Worm (Caenorhabditis elegans) whole organism, L4 larva: ENCODE results near the gene Y71H2B.8.

ENCODE experiments used
- F10B5.3 ChIP-seq: sonication (generic microtip); optimal IDR thresholded peaks from 2 replicates; lab custom pipeline; 2016; ENCODE audit warnings: mild to moderate bottlenecking, missing genetic modification characterization, missing compliant biosample characterization
- F37D6.2 ChIP-seq: sonication (generic microtip); optimal IDR thresholded peaks from 2 replicates; lab custom pipeline; 2016; ENCODE audit warnings: mild to moderate bottlenecking, missing genetic modification characterization, missing compliant biosample characterization
- F44E2.7 ChIP-seq: fragments of 200-800 bp; sonication (Bioruptor generic); IDR thresholded peaks from 2 replicates; pipeline ENCODE4 v2.1.2; 2022; ENCODE audit warnings: missing genetic modification characterization, missing compliant biosample characterization
- F49E8.2 ChIP-seq: sonication (generic microtip); optimal IDR thresholded peaks from 2 replicates; lab custom pipeline; 2016; ENCODE audit warnings: missing compliant biosample characterization, mild to moderate bottlenecking, missing genetic modification characterization, borderline replicate concordance
- Y105C5A.15 ChIP-seq: fragments of 200-800 bp; sonication (Bioruptor generic); IDR thresholded peaks from 2 replicates; pipeline ENCODE4 v1.3.6; 2022; ENCODE audit warnings: missing genetic modification characterization, missing compliant biosample characterization
- aha-1 ChIP-seq: fragments of 150-350 bp; peaks from one replicate; lab custom pipeline; 2014; ENCODE audit warnings: missing biosample characterization, missing genetic modification characterization
- arid-1 ChIP-seq: fragments of 200-800 bp; sonication (Bioruptor generic); conservative IDR thresholded peaks from 2 replicates; pipeline ENCODE4 v1.3.6; 2022; ENCODE audit warnings: missing genetic modification reagents, missing genetic modification characterization, missing compliant biosample characterization
- ceh-20 ChIP-seq: fragments of 200-800 bp; sonication (Bioruptor generic); IDR thresholded peaks from 2 replicates; pipeline ENCODE4 v1.3.6; 2022; ENCODE audit warnings: missing genetic modification reagents, missing genetic modification characterization, missing compliant biosample characterization
- ceh-44 ChIP-seq: fragments of 200-800 bp; sonication (Bioruptor generic); IDR thresholded peaks from 2 replicates; pipeline ENCODE4 v1.3.6; 2022; ENCODE audit warnings: missing genetic modification reagents, missing genetic modification characterization, missing compliant biosample characterization
- daf-16 ChIP-seq, 3 experiments: sonication (generic microtip); optimal IDR thresholded peaks; 2 replicates each; lab custom pipeline; 2016 to 2017; ENCODE audit warnings: missing genetic modification characterization in 3 of 3, missing genetic modification reagents in 3 of 3, mild to moderate bottlenecking in 2 of 3, missing compliant biosample characterization in 2 of 3, missing biosample characterization in 1 of 3, moderate library complexity in 1 of 3
- daf-19 ChIP-seq: fragments of 200-800 bp; sonication (Bioruptor generic); conservative IDR thresholded peaks from 2 replicates; pipeline ENCODE4 v1.3.6; 2022; ENCODE audit warnings: missing genetic modification characterization, missing compliant biosample characterization
- egl-27 ChIP-seq: sonication (generic microtip); optimal IDR thresholded peaks from 3 replicates; lab custom pipeline; 2017; ENCODE audit warnings: missing biosample characterization, missing genetic modification reagents, missing genetic modification characterization
- fkh-10 ChIP-seq: fragments of 150-350 bp; optimal IDR thresholded peaks from 2 replicates; lab custom pipeline; 2014; ENCODE audit warnings: missing biosample characterization, missing genetic modification reagents, missing genetic modification characterization
- hif-1 ChIP-seq, 2 experiments: sonication (generic microtip); optimal IDR thresholded peaks; 2 replicates each; lab custom pipeline; 2016 to 2017; ENCODE audit warnings: missing compliant biosample characterization in 2 of 2, missing genetic modification characterization in 2 of 2, missing genetic modification reagents in 2 of 2, missing genotype in 2 of 2, mild to moderate bottlenecking in 1 of 2
- hlh-11 ChIP-seq: fragments of 200-800 bp; sonication (Bioruptor generic); optimal IDR thresholded peaks from 2 replicates; lab custom pipeline; 2018; ENCODE audit warnings: mild to moderate bottlenecking, missing genetic modification characterization, missing compliant biosample characterization
- hlh-30 ChIP-seq: sonication (generic microtip); optimal IDR thresholded peaks from 2 replicates; lab custom pipeline; 2017; ENCODE audit warnings: antibody characterized with exemption, mild to moderate bottlenecking, missing genetic modification characterization, missing compliant biosample characterization; ENCODE audit not compliant: insufficient read depth
- hmg-1.1 ChIP-seq: fragments of 200-800 bp; sonication (Bioruptor generic); IDR thresholded peaks from 2 replicates; pipeline ENCODE4 v1.3.6; 2022; ENCODE audit warnings: missing genetic modification reagents, missing genetic modification characterization, missing compliant biosample characterization
- jun-1 ChIP-seq: fragments of 150-350 bp; optimal IDR thresholded peaks from 2 replicates; lab custom pipeline; 2014; ENCODE audit warnings: missing biosample characterization, missing genetic modification reagents, missing genetic modification characterization
- lin-38 ChIP-seq: fragments of 200-800 bp; sonication (Bioruptor generic); IDR thresholded peaks from 2 replicates; pipeline ENCODE4 v1.3.6; 2022; ENCODE audit warnings: missing genetic modification reagents, missing genetic modification characterization, missing compliant biosample characterization
- lir-3 ChIP-seq: sonication (generic microtip); optimal IDR thresholded peaks from 2 replicates; lab custom pipeline; 2016; ENCODE audit warnings: mild to moderate bottlenecking, missing genetic modification characterization, missing compliant biosample characterization
- lsy-2 ChIP-seq, 2 experiments: fragments of 150-350 bp in 1 of 2; sonication (generic microtip) in 1 of 2; optimal IDR thresholded peaks; 2 replicates each; lab custom pipeline; 2014 to 2017; ENCODE audit warnings: missing biosample characterization in 2 of 2, missing genetic modification characterization in 2 of 2
- mdl-1 ChIP-seq, 2 experiments: fragments of 150-350 bp in 1 of 2; sonication (generic microtip) in 1 of 2; optimal IDR thresholded peaks; 2 replicates each; lab custom pipeline; 2014 to 2017; ENCODE audit warnings: missing biosample characterization in 2 of 2, missing genetic modification characterization in 2 of 2
- mdt-29 ChIP-seq: fragments of 200-800 bp; sonication (Bioruptor generic); IDR thresholded peaks from 2 replicates; pipeline ENCODE4 v1.3.6; 2022; ENCODE audit warnings: missing genetic modification reagents, missing genetic modification characterization, missing compliant biosample characterization
- mep-1 ChIP-seq: fragments of 150-350 bp; sonication (generic microtip); optimal IDR thresholded peaks from 3 replicates; lab custom pipeline; 2014; ENCODE audit warnings: missing biosample characterization, missing genetic modification characterization
- mes-2 ChIP-seq: sonication (generic microtip); optimal IDR thresholded peaks from 2 replicates; lab custom pipeline; 2016; ENCODE audit warnings: missing genotype, mild to moderate bottlenecking, missing genetic modification characterization, missing compliant biosample characterization; ENCODE audit not compliant: poor library complexity, severe bottlenecking
- mxl-2 ChIP-seq: fragments of 200-800 bp; sonication (Bioruptor generic); conservative IDR thresholded peaks from 2 replicates; pipeline ENCODE4 v1.3.6; 2022; ENCODE audit warnings: missing genetic modification reagents, missing genetic modification characterization, missing compliant biosample characterization
- nhr-41 ChIP-seq: fragments of 200-800 bp; sonication (Bioruptor generic); IDR thresholded peaks from 2 replicates; pipeline ENCODE4 v1.3.6; 2022; ENCODE audit warnings: missing genetic modification reagents, missing genetic modification characterization, missing compliant biosample characterization
- nhr-76 ChIP-seq: fragments of 150-350 bp; optimal IDR thresholded peaks from 2 replicates; lab custom pipeline; 2014; ENCODE audit warnings: missing biosample characterization, missing genetic modification characterization
- rbr-2 ChIP-seq: sonication (generic microtip); optimal IDR thresholded peaks from 2 replicates; lab custom pipeline; 2016; ENCODE audit warnings: missing genotype, missing genetic modification characterization, missing compliant biosample characterization
- saeg-2 ChIP-seq: fragments of 200-800 bp; sonication (Bioruptor generic); IDR thresholded peaks from 2 replicates; pipeline ENCODE4 v1.3.6; 2022; ENCODE audit warnings: missing genetic modification reagents, missing genetic modification characterization, missing compliant biosample characterization
- set-16 ChIP-seq: fragments of 200-800 bp; sonication (Bioruptor generic); IDR thresholded peaks from 2 replicates; pipeline ENCODE4 v1.3.6; 2022; ENCODE audit warnings: missing genetic modification reagents, missing genetic modification characterization, missing compliant biosample characterization
- snpc-1.2 ChIP-seq: fragments of 200-800 bp; sonication (Bioruptor generic); IDR thresholded peaks from 2 replicates; pipeline ENCODE4 v1.3.6; 2022; ENCODE audit warnings: missing genetic modification reagents, missing genetic modification characterization, missing compliant biosample characterization
- spr-3 ChIP-seq: fragments of 200-800 bp; sonication (Bioruptor generic); optimal IDR thresholded peaks from 2 replicates; lab custom pipeline; 2018; ENCODE audit warnings: mild to moderate bottlenecking, missing genetic modification characterization, missing compliant biosample characterization
- tra-1 ChIP-seq: fragments of 200-800 bp; sonication (Bioruptor generic); IDR thresholded peaks from 2 replicates; pipeline ENCODE4 v1.3.6; 2022; ENCODE audit warnings: missing genetic modification reagents, missing genetic modification characterization, missing compliant biosample characterization
- unc-130 ChIP-seq: sonication (generic microtip); optimal IDR thresholded peaks from 2 replicates; lab custom pipeline; 2016; ENCODE audit warnings: missing genetic modification reagents, missing genetic modification characterization, missing compliant biosample characterization
- unc-62 ChIP-seq, 3 experiments: fragments of 150-350 bp in 1 of 3; sonication (generic microtip); optimal IDR thresholded peaks in 2 of 3; peaks in 1 of 3; 1 replicate in 1 of 3; 2 replicates in 2 of 3; lab custom pipeline; 2014 to 2017; ENCODE audit warnings: missing biosample characterization in 3 of 3, missing genetic modification characterization in 3 of 3, missing genetic modification reagents in 3 of 3, missing genotype in 1 of 3
- ztf-7 ChIP-seq: fragments of 150-350 bp; optimal IDR thresholded peaks from 2 replicates; lab custom pipeline; 2014; ENCODE audit warnings: missing biosample characterization, missing genetic modification characterization

Y71H2B.8 gene

ce11 chrIII:2578993-2579392, at the start of gene Y71H2B.8:
Gene Y71H2B.8 (plus strand): TSS chrIII:2579293.
- no peak for TF ChIP-seq F44E2.7
- no peak for TF ChIP-seq F10B5.3 (tag; lab: Kevin White, UChicago)
- TF ChIP-seq Y105C5A.15 (GFP tag; lab: Robert Waterston, UW): no peak

ce11 chrIII:2530313-2530712, 48.8 kb upstream of the Y71H2B.8 start, which contains the start of gene cone-1:
Gene cone-1 (plus strand): TSS chrIII:2530613.
- TF ChIP-seq daf-16 (GFP tag; optimal IDR thresholded peaks at IDR 0.05; lab: Kevin White, UChicago): no peak
- TF ChIP-seq daf-16 (tag; optimal IDR thresholded peaks at IDR 0.05; lab: Kevin White, UChicago): no peak
- TF ChIP-seq aha-1 (tag; lab: Kevin White, UChicago): peak; percentile 27

- peak; percentile 65 for TF ChIP-seq rbr-2
- peak; percentile 44; the same call in 1 of the 2 replicates for TF ChIP-seq set-16
- TF ChIP-seq hmg-1.1: peak; percentile 31; the same call in 1 of the 2 replicates
- TF ChIP-seq hlh-30 (tag; lab: Kevin White, UChicago): peak; percentile 88
- peak in 1 of 2 experiments; percentile 45 for TF ChIP-seq mdl-1 (tag; optimal IDR thresholded peaks at IDR 0.05; lab: Kevin White, UChicago)
- TF ChIP-seq mep-1 (tag; lab: Kevin White, UChicago): peak; percentile 44
- TF ChIP-seq hif-1 (tag; optimal IDR thresholded peaks at IDR 0.05; lab: Kevin White, UChicago): peak in 1 of 2 experiments; percentile 14
- TF ChIP-seq spr-3 (GFP tag; lab: Kevin White, UChicago): no peak
- TF ChIP-seq nhr-41 (GFP tag; lab: Robert Waterston, UW): no peak
- no peak for TF ChIP-seq mxl-2 (GFP tag; lab: Robert Waterston, UW)
- TF ChIP-seq nhr-76 (tag; lab: Kevin White, UChicago): no peak
- TF ChIP-seq F37D6.2 (tag; lab: Kevin White, UChicago): peak; percentile 77
- TF ChIP-seq daf-19 (GFP tag; lab: Robert Waterston, UW): no peak
- no peak for TF ChIP-seq lir-3 (tag; lab: Kevin White, UChicago)
- no peak for TF ChIP-seq snpc-1.2 (GFP tag; lab: Robert Waterston, UW)
- no peak for TF ChIP-seq F49E8.2
- TF ChIP-seq unc-130 (GFP tag; lab: Kevin White, UChicago): no peak
- no peak for TF ChIP-seq F10B5.3 (tag; lab: Kevin White, UChicago)
- TF ChIP-seq lsy-2 (tag; optimal IDR thresholded peaks at IDR 0.05; lab: Kevin White, UChicago): peak; percentile 41 to 63
- TF ChIP-seq unc-62 (GFP tag; optimal IDR thresholded peaks at IDR 0.05 in 1 of 2; lab: Kevin White, UChicago): peak in 1 of 2 experiments; percentile 49
- TF ChIP-seq unc-62 (tag; optimal IDR thresholded peaks at IDR 0.05; lab: Kevin White, UChicago): no peak
- TF ChIP-seq aha-1 (tag; lab: Kevin White, UChicago): no peak
- TF ChIP-seq jun-1 (tag; lab: Kevin White, UChicago): no peak
- TF ChIP-seq arid-1: no peak
Measured at ce11 chrIII:2532716-2533115, 46.4 kb upstream of the Y71H2B.8 start.

- TF ChIP-seq fkh-10 (GFP tag; lab: Kevin White, UChicago) (peak; percentile 57), set-16 (peak; percentile 93), ceh-20 (GFP tag; lab: Robert Waterston, UW) (no peak), mep-1 (tag; lab: Kevin White, UChicago) (peak; percentile 60), saeg-2 (no peak), hlh-30 (tag; lab: Kevin White, UChicago) (peak; percentile 73), tra-1 (GFP tag; lab: Robert Waterston, UW) (no peak), ceh-44 (peak; percentile 25; the same call in 1 of the 2 replicates), hlh-11 (tag; lab: Kevin White, UChicago) (peak; percentile 2), hmg-1.1 (peak; percentile 59), F37D6.2 (tag; lab: Kevin White, UChicago) (peak; percentile 52), ztf-7 (tag; lab: Kevin White, UChicago) (no peak), hif-1 (tag; optimal IDR thresholded peaks at IDR 0.05; lab: Kevin White, UChicago) (peak in 1 of 2 experiments; percentile 32), mes-2 (peak; percentile 33), egl-27 (tag; lab: Kevin White, UChicago) (no peak), rbr-2 (peak; percentile 66), mdt-29 (0 out of 2 replicates have a peak, but pooled peaks have one; percentile 24), mdl-1 (tag; optimal IDR thresholded peaks at IDR 0.05; lab: Kevin White, UChicago) (peak in 1 of 2 experiments; percentile 19), lsy-2 (tag; optimal IDR thresholded peaks at IDR 0.05; lab: Kevin White, UChicago) (peak; percentile 11 to 56), unc-62 (GFP tag; optimal IDR thresholded peaks at IDR 0.05 in 1 of 2; lab: Kevin White, UChicago) (peak in 1 of 2 experiments; percentile 25), unc-62 (tag; optimal IDR thresholded peaks at IDR 0.05; lab: Kevin White, UChicago) (no peak), lin-38 (GFP tag; lab: Robert Waterston, UW) (no peak), aha-1 (tag; lab: Kevin White, UChicago) (peak; percentile 74)
Measured at ce11 chrIII:2535122-2535521, 44.0 kb upstream of the Y71H2B.8 start.
